Fruit fly (Drosophila melanogaster) whole organism, embryonic: ENCODE results near the gene Rpt4.

ENCODE experiments used
- Asciz ChIP-seq: fragments of 200-800 bp; sonication (Bioruptor generic); optimal IDR thresholded peaks from 2 replicates; lab custom pipeline; 2017; ENCODE audit warnings: missing biosample characterization, mild to moderate bottlenecking, missing genetic modification characterization, missing genetic modification reagents
- Bgb ChIP-seq: fragments of 200-800 bp; sonication (Bioruptor generic); IDR thresholded peaks from 2 replicates; pipeline ENCODE4 v1.3.6; 2022; ENCODE audit warnings: missing biosample characterization, missing genetic modification characterization; ENCODE audit not compliant: partially characterized antibody
- Blimp-1 ChIP-seq: fragments of 200-800 bp; sonication (Bioruptor generic); optimal IDR thresholded peaks from 3 replicates; lab custom pipeline; 2018; ENCODE audit warnings: missing biosample characterization, missing genetic modification characterization, mild to moderate bottlenecking, moderate library complexity, missing genetic modification reagents
- CG10267 ChIP-seq: fragments of 200-800 bp; sonication (Bioruptor generic); optimal IDR thresholded peaks from 2 replicates; lab custom pipeline; 2018; ENCODE audit warnings: missing biosample characterization, mild to moderate bottlenecking, missing genetic modification characterization, moderate library complexity
- CG10274 ChIP-seq: fragments of 200-800 bp; sonication (Bioruptor generic); optimal IDR thresholded peaks from 3 replicates; lab custom pipeline; 2017; ENCODE audit warnings: missing biosample characterization, mild to moderate bottlenecking, missing genetic modification characterization
- CG10979 ChIP-seq: fragments of 200-800 bp; sonication (Bioruptor generic); optimal IDR thresholded peaks from 2 replicates; lab custom pipeline; 2018; ENCODE audit warnings: missing biosample characterization, mild to moderate bottlenecking, missing genetic modification characterization, moderate library complexity
- CG11085 ChIP-seq: fragments of 200-800 bp; sonication (Bioruptor generic); IDR thresholded peaks from 2 replicates; pipeline ENCODE4 v1.3.6; 2022; ENCODE audit warnings: missing biosample characterization, missing genetic modification characterization
- CG14441 ChIP-seq: fragments of 200-800 bp; sonication (Bioruptor generic); IDR thresholded peaks from 2 replicates; pipeline ENCODE4 v1.3.6; 2022; ENCODE audit warnings: missing biosample characterization, missing genetic modification characterization
- CG15601 ChIP-seq: fragments of 200-800 bp; sonication (Bioruptor generic); optimal IDR thresholded peaks from 3 replicates; lab custom pipeline; 2019; ENCODE audit warnings: missing biosample characterization, mild to moderate bottlenecking, missing genetic modification characterization, moderate library complexity
- CG16863 ChIP-seq: fragments of 200-800 bp; sonication (Bioruptor generic); optimal IDR thresholded peaks from 3 replicates; lab custom pipeline; 2016; ENCODE audit warnings: missing biosample characterization, missing genetic modification characterization
- CG17361 ChIP-seq: fragments of 200-800 bp; sonication (Bioruptor generic); IDR thresholded peaks from 3 replicates; pipeline ENCODE4 v1.3.6; 2022; ENCODE audit warnings: missing biosample characterization, missing genetic modification characterization
- CG17385 ChIP-seq: fragments of 200-800 bp; sonication (Bioruptor generic); optimal IDR thresholded peaks from 3 replicates; lab custom pipeline; 2018; ENCODE audit warnings: missing biosample characterization, mild to moderate bottlenecking, missing genetic modification characterization
- CG2129 ChIP-seq: fragments of 200-800 bp; sonication (Bioruptor generic); IDR thresholded peaks from 2 replicates; pipeline ENCODE4 v1.3.6; 2022; ENCODE audit warnings: missing biosample characterization, missing genetic modification characterization; ENCODE audit not compliant: partially characterized antibody
- CG2199 ChIP-seq: fragments of 200-800 bp; sonication (Bioruptor generic); IDR thresholded peaks from 3 replicates; pipeline ENCODE4 v1.3.6; 2022; ENCODE audit warnings: missing biosample characterization, missing genetic modification characterization
- CG2712 ChIP-seq: fragments of 200-800 bp; optimal IDR thresholded peaks from 3 replicates; lab custom pipeline; 2019; ENCODE audit warnings: missing biosample characterization, mild to moderate bottlenecking, missing genetic modification characterization, moderate library complexity
- CG2875 ChIP-seq: fragments of 200-800 bp; sonication (Bioruptor generic); optimal IDR thresholded peaks from 2 replicates; lab custom pipeline; 2017; ENCODE audit warnings: missing biosample characterization, mild to moderate bottlenecking, missing genetic modification characterization, missing genetic modification reagents
- CG31224 ChIP-seq: fragments of 200-800 bp; sonication (Bioruptor generic); IDR thresholded peaks from 2 replicates; pipeline ENCODE4 v1.3.6; 2022; ENCODE audit warnings: missing biosample characterization, missing genetic modification characterization
- CG3838 ChIP-seq: fragments of 200-800 bp; sonication (Bioruptor generic); optimal IDR thresholded peaks from 3 replicates; lab custom pipeline; 2016; ENCODE audit warnings: missing biosample characterization, missing genetic modification characterization
- CG43689 ChIP-seq: fragments of 200-800 bp; sonication (Bioruptor generic); IDR thresholded peaks from 2 replicates; pipeline ENCODE4 v1.3.6; 2022; ENCODE audit warnings: missing biosample characterization, missing genetic modification characterization
- CG4424 ChIP-seq: fragments of 200-800 bp; sonication (Bioruptor generic); optimal IDR thresholded peaks from 3 replicates; lab custom pipeline; 2016; ENCODE audit warnings: missing biosample characterization, missing genetic modification characterization
- CG4854 ChIP-seq: fragments of 200-800 bp; sonication (Bioruptor generic); optimal IDR thresholded peaks from 2 replicates; lab custom pipeline; 2016; ENCODE audit warnings: missing biosample characterization, missing genetic modification characterization, inconsistent platforms
- CG5180 ChIP-seq: fragments of 200-800 bp; sonication (Bioruptor generic); optimal IDR thresholded peaks from 3 replicates; lab custom pipeline; 2017; ENCODE audit warnings: missing biosample characterization, missing genetic modification characterization, mild to moderate bottlenecking, moderate library complexity, missing genetic modification reagents
- CG5245 ChIP-seq: fragments of 200-800 bp; sonication (Bioruptor generic); optimal IDR thresholded peaks from 3 replicates; lab custom pipeline; 2016; ENCODE audit warnings: missing biosample characterization, missing genetic modification characterization
- CG6791 ChIP-seq: fragments of 200-800 bp; sonication (Bioruptor generic); IDR thresholded peaks from 3 replicates; pipeline ENCODE4 v1.3.6; 2022; ENCODE audit warnings: missing biosample characterization, missing genetic modification characterization; ENCODE audit not compliant: partially characterized antibody
- CG6813 ChIP-seq: fragments of 200-800 bp; sonication (Bioruptor generic); optimal IDR thresholded peaks from 2 replicates; lab custom pipeline; 2017; ENCODE audit warnings: missing biosample characterization, missing genetic modification characterization, mild to moderate bottlenecking, moderate library complexity, missing genetic modification reagents
- CG7372 ChIP-seq: fragments of 200-800 bp; sonication (Bioruptor generic); IDR thresholded peaks from 2 replicates; pipeline ENCODE4 v1.3.6; 2022; ENCODE audit warnings: missing biosample characterization, missing genetic modification characterization
- CG9215 ChIP-seq: fragments of 200-800 bp; sonication (Bioruptor generic); IDR thresholded peaks from 2 replicates; pipeline ENCODE4 v1.3.6; 2022; ENCODE audit warnings: missing biosample characterization, missing genetic modification characterization
- Dip2 ChIP-seq: fragments of 200-800 bp; sonication (Bioruptor generic); IDR thresholded peaks from 2 replicates; pipeline ENCODE4 v1.3.6; 2022; ENCODE audit warnings: missing biosample characterization, missing genetic modification characterization
- Meics ChIP-seq: fragments of 200-800 bp; sonication (Bioruptor generic); optimal IDR thresholded peaks from 2 replicates; lab custom pipeline; 2017; ENCODE audit warnings: missing biosample characterization, mild to moderate bottlenecking, missing genetic modification characterization
- Taf1 ChIP-seq: fragments of 200-800 bp; sonication (Bioruptor generic); IDR thresholded peaks from 2 replicates; pipeline ENCODE4 v1.3.6; 2022; ENCODE audit warnings: missing biosample characterization, missing genetic modification characterization
- YL-1 ChIP-seq: fragments of 200-800 bp; sonication (Bioruptor generic); optimal IDR thresholded peaks from 3 replicates; lab custom pipeline; 2017; ENCODE audit warnings: missing biosample characterization, mild to moderate bottlenecking, missing genetic modification characterization
- ac ChIP-seq: fragments of 200-800 bp; sonication (Bioruptor generic); optimal IDR thresholded peaks from 3 replicates; lab custom pipeline; 2017; ENCODE audit warnings: missing biosample characterization, mild to moderate bottlenecking, missing genetic modification characterization
- chinmo ChIP-seq: fragments of 200-800 bp; sonication (Bioruptor generic); IDR thresholded peaks from 4 replicates; pipeline ENCODE4 v1.3.6; 2022; ENCODE audit warnings: missing biosample characterization, missing genetic modification characterization; ENCODE audit not compliant: partially characterized antibody
- cwo ChIP-seq: fragments of 200-800 bp; sonication (Bioruptor generic); optimal IDR thresholded peaks from 3 replicates; lab custom pipeline; 2017; ENCODE audit warnings: missing biosample characterization, missing genetic modification characterization, mild to moderate bottlenecking, moderate library complexity, missing genetic modification reagents
- dimm ChIP-seq: fragments of 200-800 bp; sonication (Bioruptor generic); IDR thresholded peaks from 2 replicates; pipeline ENCODE4 v1.3.6; 2022; ENCODE audit warnings: missing biosample characterization, missing genetic modification characterization
- dpn ChIP-seq, 2 experiments: fragments of 200-800 bp; sonication (Bioruptor generic); optimal IDR thresholded peaks; 3 replicates each; lab custom pipeline; 2016; ENCODE audit warnings: missing biosample characterization in 2 of 2, missing genetic modification characterization in 2 of 2
- emc ChIP-seq: fragments of 200-800 bp; sonication (Bioruptor generic); optimal IDR thresholded peaks from 2 replicates; lab custom pipeline; 2016; ENCODE audit warnings: missing biosample characterization, missing genetic modification characterization
- fd3F ChIP-seq: fragments of 200-800 bp; sonication (Bioruptor generic); optimal IDR thresholded peaks from 2 replicates; lab custom pipeline; 2018; ENCODE audit warnings: missing biosample characterization, mild to moderate bottlenecking, missing genetic modification characterization, moderate library complexity
- ham ChIP-seq: fragments of 200-800 bp; sonication (Bioruptor generic); IDR thresholded peaks from 2 replicates; pipeline ENCODE4 v1.3.6; 2022; ENCODE audit warnings: missing biosample characterization, missing genetic modification characterization
- kah ChIP-seq: fragments of 200-800 bp; sonication (Bioruptor generic); optimal IDR thresholded peaks from 2 replicates; lab custom pipeline; 2018; ENCODE audit warnings: missing biosample characterization, mild to moderate bottlenecking, missing genetic modification characterization
- kay ChIP-seq: fragments of 200-800 bp; sonication (Bioruptor generic); optimal IDR thresholded peaks from 2 replicates; lab custom pipeline; 2016; ENCODE audit warnings: missing biosample characterization, missing genetic modification characterization
- mam ChIP-seq: fragments of 200-800 bp; sonication (Bioruptor generic); optimal IDR thresholded peaks from 3 replicates; lab custom pipeline; 2016; ENCODE audit warnings: missing biosample characterization, missing genetic modification characterization
- nerfin-2 ChIP-seq: fragments of 200-800 bp; sonication (Bioruptor generic); IDR thresholded peaks from 2 replicates; pipeline ENCODE4 v1.3.6; 2022; ENCODE audit warnings: missing biosample characterization, missing genetic modification characterization; ENCODE audit not compliant: partially characterized antibody
- nmo ChIP-seq: fragments of 200-800 bp; sonication (Bioruptor generic); optimal IDR thresholded peaks from 2 replicates; lab custom pipeline; 2018; ENCODE audit warnings: missing biosample characterization, mild to moderate bottlenecking, missing genetic modification characterization, moderate library complexity
- p53 ChIP-seq: fragments of 200-800 bp; sonication (Bioruptor generic); optimal IDR thresholded peaks from 2 replicates; lab custom pipeline; 2016; ENCODE audit warnings: missing biosample characterization, missing genetic modification characterization
- sc ChIP-seq, 3 experiments: fragments of >200 bp in 2 of 3; fragments of 200-800 bp in 1 of 3; sonication (Bioruptor generic) in 1 of 3; optimal IDR thresholded peaks; 2 replicates in 2 of 3; 3 replicates in 1 of 3; lab custom pipeline; 2017; ENCODE audit warnings: mild to moderate bottlenecking in 1 of 3, missing biosample characterization in 1 of 3, missing genetic modification characterization in 1 of 3, missing genetic modification reagents in 1 of 3
- sr ChIP-seq: fragments of 200-800 bp; sonication (Bioruptor generic); IDR thresholded peaks from 3 replicates; pipeline ENCODE4 v1.3.6; 2022; ENCODE audit warnings: missing biosample characterization, missing genetic modification characterization
- zf30C ChIP-seq: fragments of 200-800 bp; sonication (Bioruptor generic); optimal IDR thresholded peaks from 3 replicates; lab custom pipeline; 2018; ENCODE audit warnings: missing biosample characterization, mild to moderate bottlenecking, missing genetic modification characterization

The Rpt4 gene

DNA sequence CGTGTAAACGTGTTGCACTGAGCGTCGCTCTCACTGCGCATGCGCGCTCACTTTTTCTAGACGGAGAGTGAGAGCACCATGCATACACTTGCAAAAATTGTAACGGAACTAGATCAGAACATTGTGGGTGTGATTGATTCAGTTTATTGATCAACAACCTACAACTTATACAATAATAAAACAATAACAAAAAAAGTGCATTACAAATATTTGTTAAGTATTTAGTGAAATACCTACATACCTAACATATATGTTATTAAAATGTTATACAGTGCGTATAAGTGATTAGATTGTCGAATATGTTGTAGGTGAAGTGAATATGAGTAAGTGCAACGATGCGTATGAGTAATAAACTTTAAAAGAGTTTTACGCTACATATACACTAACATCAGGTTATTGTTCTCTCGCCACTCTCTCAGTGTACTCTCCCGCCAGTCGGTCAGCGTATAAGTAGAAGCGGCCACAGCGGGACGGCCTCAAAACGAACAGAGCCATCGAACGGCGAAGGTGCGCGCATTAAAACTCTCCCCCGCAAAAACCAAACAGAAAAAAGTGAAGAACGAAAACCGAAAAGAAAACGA is 39.4 kb upstream of the Rpt4 start, which contains the start of gene CG42240 (continued):
- TF ChIP-seq CG17361 (GFP tag; lab: Robert Waterston, UW) (peak; percentile 98), Dip2 (GFP tag; lab: Robert Waterston, UW) (no peak), Blimp-1 (GFP tag; lab: Kevin White, UChicago) (peak; percentile 88), CG2875 (GFP tag; lab: Kevin White, UChicago) (peak; percentile 92), CG7372 (peak; percentile 81), CG43689 (GFP tag; lab: Robert Waterston, UW) (peak; percentile 31; the same call in 1 of the 2 replicates), mam (peak; percentile 71), CG17385 (GFP tag; lab: Kevin White, UChicago) (peak; percentile 90), CG5180 (peak; percentile 82), dpn (GFP tag; optimal IDR thresholded peaks at IDR 0.05; lab: Kevin White, UChicago) (peak; percentile 75 to 89), kah (peak; percentile 81), Meics (peak; percentile 91), sc (optimal IDR thresholded peaks at IDR 0.05; lab: Kevin White, UChicago) (no peak), sc (GFP tag; optimal IDR thresholded peaks at IDR 0.05; lab: Kevin White, UChicago) (peak; percentile 92), CG15601 (peak; percentile 92), nerfin-2 (GFP tag; lab: Robert Waterston, UW) (no peak), CG10274 (GFP tag; lab: Kevin White, UChicago) (peak; percentile 86), CG10979 (tag; lab: Kevin White, UChicago) (peak; percentile 94), CG4424 (GFP tag; lab: Kevin White, UChicago) (peak; percentile 94), kay (peak; percentile 86), CG16863 (GFP tag; lab: Kevin White, UChicago) (peak; percentile 79), fd3F (GFP tag; lab: Kevin White, UChicago) (peak; percentile 78), CG2712 (peak; percentile 95), Taf1 (GFP tag; lab: Robert Waterston, UW) (peak; percentile 19; the same call in 1 of the 2 replicates), Bgb (GFP tag; lab: Robert Waterston, UW) (no peak; the same call in 1 of the 2 replicates), p53 (GFP tag; lab: Kevin White, UChicago) (no peak), CG2129 (no peak), emc (peak; percentile 56), zf30C (GFP tag; lab: Kevin White, UChicago) (peak; percentile 82), cwo (GFP tag; lab: Kevin White, UChicago) (peak; percentile 87), CG10267 (tag; lab: Kevin White, UChicago) (peak; percentile 87), CG3838 (GFP tag; lab: Kevin White, UChicago) (peak; percentile 52), YL-1 (GFP tag; lab: Kevin White, UChicago) (peak; percentile 82), CG11085 (GFP tag; lab: Robert Waterston, UW) (0 out of 2 replicates have a peak, but pooled peaks have one; percentile 40), CG5245 (peak; percentile 77), nmo (GFP tag; lab: Kevin White, UChicago) (peak; percentile 96), CG9215 (peak; percentile 78), CG6813 (peak; percentile 84), chinmo (0 out of 4 replicates have a peak, but pooled peaks have one; percentile 35), CG14441 (GFP tag; lab: Robert Waterston, UW) (peak; percentile 72), CG6791 (GFP tag; lab: Robert Waterston, UW) (no peak), CG31224 (peak; percentile 40; the same call in 1 of the 2 replicates), Asciz (peak; percentile 92), ham (GFP tag; lab: Robert Waterston, UW) (no peak), CG2199 (GFP tag; lab: Robert Waterston, UW) (no peak), sr (GFP tag; lab: Robert Waterston, UW) (0 out of 3 replicates have a peak, but pooled peaks have one; percentile 7), CG4854 (GFP tag; lab: Kevin White, UChicago) (peak; percentile 79), ac (peak; percentile 45), dimm (GFP tag; lab: Robert Waterston, UW) (0 out of 2 replicates have a peak, but pooled peaks have one; percentile 32)
